Worm (Caenorhabditis elegans) whole organism, young adult: Measurements from ENCODE around the gene mct-5.

Experiments
- B0019.2 ChIP-seq: fragments of 200-800 bp; sonication (Bioruptor generic); conservative IDR thresholded peaks from 2 replicates; pipeline ENCODE4 v1.3.6; 2022; ENCODE audit warnings: missing genetic modification reagents, missing genetic modification characterization, missing compliant biosample characterization
- B0336.3 ChIP-seq: fragments of 200-800 bp; sonication (Bioruptor generic); IDR thresholded peaks from 2 replicates; pipeline ENCODE4 v1.3.6; 2022; ENCODE audit warnings: missing genetic modification characterization, missing compliant biosample characterization
- D2030.7 ChIP-seq: fragments of 200-800 bp; sonication (Bioruptor generic); IDR thresholded peaks from 2 replicates; pipeline ENCODE4 v1.3.6; 2022; ENCODE audit warnings: missing genetic modification reagents, missing genetic modification characterization, missing compliant biosample characterization
- F10E7.11 ChIP-seq: sonication (generic microtip); optimal IDR thresholded peaks from 2 replicates; lab custom pipeline; 2017; ENCODE audit warnings: mild to moderate bottlenecking, missing genetic modification characterization, moderate library complexity, missing compliant biosample characterization
- F33H1.4 ChIP-seq: fragments of 200-800 bp; sonication (Bioruptor generic); IDR thresholded peaks from 2 replicates; pipeline ENCODE4 v1.3.6; 2022; ENCODE audit warnings: missing genetic modification reagents, missing genetic modification characterization, missing compliant biosample characterization
- F49E8.2 ChIP-seq: sonication (generic microtip); optimal IDR thresholded peaks from 3 replicates; lab custom pipeline; 2017; ENCODE audit warnings: missing genetic modification characterization, mild to moderate bottlenecking, missing compliant biosample characterization, antibody characterized with exemption, moderate library complexity; ENCODE audit not compliant: insufficient read depth
- T07F8.4 ChIP-seq: sonication (generic microtip); optimal IDR thresholded peaks from 2 replicates; lab custom pipeline; 2016; ENCODE audit warnings: mild to moderate bottlenecking, missing genetic modification characterization, moderate library complexity, missing compliant biosample characterization
- T26A5.8 ChIP-seq: sonication (generic microtip); optimal IDR thresholded peaks from 2 replicates; lab custom pipeline; 2016; ENCODE audit warnings: missing genetic modification characterization, missing compliant biosample characterization
- Y67H2A.10 ChIP-seq: fragments of 200-800 bp; sonication (Bioruptor generic); conservative IDR thresholded peaks from 2 replicates; pipeline ENCODE4 v1.3.6; 2022; ENCODE audit warnings: missing genetic modification reagents, missing genetic modification characterization, missing compliant biosample characterization
- akir-1 ChIP-seq: fragments of 200-800 bp; sonication (Bioruptor generic); optimal IDR thresholded peaks from 2 replicates; lab custom pipeline; 2018; ENCODE audit warnings: mild to moderate bottlenecking, missing genetic modification characterization, moderate library complexity, missing compliant biosample characterization
- attf-3 ChIP-seq: fragments of 200-800 bp; sonication (Bioruptor generic); conservative IDR thresholded peaks from 2 replicates; pipeline ENCODE4 v1.3.6; 2022; ENCODE audit warnings: missing genetic modification reagents, missing genetic modification characterization, missing compliant biosample characterization
- attf-5 ChIP-seq: fragments of 200-800 bp; sonication (Bioruptor generic); optimal IDR thresholded peaks from 2 replicates; lab custom pipeline; 2018; ENCODE audit warnings: mild to moderate bottlenecking, missing genetic modification characterization, missing compliant biosample characterization
- cebp-2 ChIP-seq: fragments of 200-800 bp; sonication (Bioruptor generic); IDR thresholded peaks from 2 replicates; pipeline ENCODE4 v1.3.6; 2022; ENCODE audit warnings: missing genetic modification characterization, missing compliant biosample characterization
- ceh-100 ChIP-seq: fragments of 200-800 bp; sonication (Bioruptor generic); IDR thresholded peaks from 2 replicates; pipeline ENCODE4 v1.3.6; 2022; ENCODE audit warnings: missing genetic modification reagents, missing genetic modification characterization, missing compliant biosample characterization
- ceh-40 ChIP-seq: fragments of 200-800 bp; sonication (Bioruptor generic); IDR thresholded peaks from 2 replicates; pipeline ENCODE4 v1.3.6; 2022; ENCODE audit warnings: missing genetic modification characterization, missing compliant biosample characterization
- ceh-91 ChIP-seq: fragments of 200-800 bp; sonication (Bioruptor generic); IDR thresholded peaks from 2 replicates; pipeline ENCODE4 v1.3.6; 2022; ENCODE audit warnings: missing genetic modification reagents, missing genetic modification characterization, missing compliant biosample characterization
- die-1 ChIP-seq: sonication (generic microtip); optimal IDR thresholded peaks from 2 replicates; lab custom pipeline; 2016; ENCODE audit warnings: missing genotype, mild to moderate bottlenecking, missing genetic modification characterization, missing compliant biosample characterization
- dox-1 ChIP-seq: fragments of 200-800 bp; sonication (Bioruptor generic); IDR thresholded peaks from 2 replicates; pipeline ENCODE4 v1.3.6; 2022; ENCODE audit warnings: missing genetic modification reagents, missing genetic modification characterization, missing compliant biosample characterization
- dpff-1 ChIP-seq: sonication (generic microtip); optimal IDR thresholded peaks from 2 replicates; lab custom pipeline; 2017; ENCODE audit warnings: mild to moderate bottlenecking, missing genetic modification characterization, missing compliant biosample characterization
- egl-18 ChIP-seq: fragments of 200-800 bp; sonication (Bioruptor generic); IDR thresholded peaks from 2 replicates; pipeline ENCODE4 v1.3.6; 2022; ENCODE audit warnings: missing genetic modification reagents, missing genetic modification characterization, missing compliant biosample characterization
- egrh-3 ChIP-seq: fragments of 200-800 bp; sonication (Bioruptor generic); IDR thresholded peaks from 2 replicates; pipeline ENCODE4 v1.3.6; 2022; ENCODE audit warnings: missing genetic modification reagents, missing genetic modification characterization, missing compliant biosample characterization
- ekl-4 ChIP-seq: fragments of 200-800 bp; sonication (Bioruptor generic); IDR thresholded peaks from 2 replicates; pipeline ENCODE4 v1.3.6; 2022; ENCODE audit warnings: missing genetic modification reagents, missing genetic modification characterization, missing compliant biosample characterization
- hlh-26 ChIP-seq: fragments of 200-800 bp; sonication (Bioruptor generic); conservative IDR thresholded peaks from 2 replicates; pipeline ENCODE4 v1.3.6; 2022; ENCODE audit warnings: missing genetic modification reagents, missing genetic modification characterization, missing compliant biosample characterization
- let-607 ChIP-seq, 2 experiments: fragments of 200-800 bp in 1 of 2; sonication (Bioruptor generic) in 1 of 2; sonication (generic microtip) in 1 of 2; optimal IDR thresholded peaks; 2 replicates each; lab custom pipeline; 2016 to 2018; ENCODE audit warnings: mild to moderate bottlenecking in 2 of 2, missing compliant biosample characterization in 2 of 2, missing genetic modification characterization in 2 of 2, moderate library complexity in 2 of 2, missing genotype in 1 of 2
- lin-26 ChIP-seq: fragments of 200-800 bp; sonication (Bioruptor generic); IDR thresholded peaks from 2 replicates; pipeline ENCODE4 v1.3.6; 2022; ENCODE audit warnings: missing genetic modification reagents, missing genetic modification characterization, missing compliant biosample characterization
- lin-35 ChIP-seq, 3 experiments: fragments of 150-350 bp in 2 of 3; sonication (generic microtip) in 1 of 3; optimal IDR thresholded peaks; 2 replicates each; lab custom pipeline; 2014 to 2018; ENCODE audit warnings: missing biosample characterization in 3 of 3, missing genetic modification characterization in 3 of 3, missing genetic modification reagents in 3 of 3
- lin-40 ChIP-seq: sonication (generic microtip); optimal IDR thresholded peaks from 2 replicates; lab custom pipeline; 2016; ENCODE audit warnings: missing genetic modification characterization, mild to moderate bottlenecking, missing compliant biosample characterization, missing genotype, missing genetic modification reagents
- lin-54 ChIP-seq: fragments of 200-800 bp; sonication (Bioruptor generic); optimal IDR thresholded peaks from 2 replicates; lab custom pipeline; 2018; ENCODE audit warnings: mild to moderate bottlenecking, missing genetic modification characterization, missing compliant biosample characterization
- lsl-1 ChIP-seq: fragments of 200-800 bp; sonication (Bioruptor generic); optimal IDR thresholded peaks from 2 replicates; lab custom pipeline; 2018; ENCODE audit warnings: mild to moderate bottlenecking, missing genetic modification characterization, moderate library complexity, missing compliant biosample characterization
- lsy-27 ChIP-seq: sonication (generic microtip); optimal IDR thresholded peaks from 2 replicates; lab custom pipeline; 2017; ENCODE audit warnings: missing genetic modification characterization, mild to moderate bottlenecking, missing compliant biosample characterization, antibody characterized with exemption, missing genotype, borderline replicate concordance; ENCODE audit not compliant: insufficient read depth
- madf-8 ChIP-seq: fragments of 200-800 bp; sonication (Bioruptor generic); conservative IDR thresholded peaks from 2 replicates; pipeline ENCODE4 v1.3.6; 2022; ENCODE audit warnings: missing genetic modification reagents, missing genetic modification characterization, missing compliant biosample characterization
- mcd-1 ChIP-seq: fragments of 200-800 bp; sonication (Bioruptor generic); IDR thresholded peaks from 2 replicates; pipeline ENCODE4 v1.3.6; 2022; ENCODE audit warnings: missing genetic modification reagents, missing genetic modification characterization, missing compliant biosample characterization
- mes-4 ChIP-seq: sonication (generic microtip); optimal IDR thresholded peaks from 2 replicates; lab custom pipeline; 2016; ENCODE audit warnings: missing genotype, missing genetic modification characterization, missing compliant biosample characterization
- nhr-120 ChIP-seq: fragments of 200-800 bp; sonication (Bioruptor generic); IDR thresholded peaks from 2 replicates; pipeline ENCODE4 v1.3.6; 2022; ENCODE audit warnings: missing genetic modification characterization, missing compliant biosample characterization
- snpc-1.1 ChIP-seq: sonication (generic microtip); optimal IDR thresholded peaks from 2 replicates; lab custom pipeline; 2017; ENCODE audit warnings: missing genetic modification characterization, mild to moderate bottlenecking, missing compliant biosample characterization, antibody characterized with exemption, moderate library complexity, missing genotype, missing genetic modification reagents; ENCODE audit not compliant: insufficient read depth
- snpc-4 ChIP-seq, 5 experiments: fragments of 150-350 bp in 1 of 5; sonication (generic microtip) in 4 of 5; optimal IDR thresholded peaks; 2 replicates each; lab custom pipeline; 2014 to 2018; ENCODE audit warnings: missing genetic modification characterization in 5 of 5, missing biosample characterization in 3 of 5, antibody characterized with exemption in 2 of 5, mild to moderate bottlenecking in 2 of 5, missing compliant biosample characterization in 2 of 5, missing genotype in 2 of 5, moderate library complexity in 2 of 5, missing genetic modification reagents in 1 of 5
- sptf-2 ChIP-seq: fragments of 200-800 bp; sonication (Bioruptor generic); optimal IDR thresholded peaks from 2 replicates; lab custom pipeline; 2018; ENCODE audit warnings: mild to moderate bottlenecking, missing genetic modification characterization, missing compliant biosample characterization
- tbp1 ChIP-seq: fragments of 200-800 bp; sonication (Bioruptor generic); optimal IDR thresholded peaks from 2 replicates; lab custom pipeline; 2018; ENCODE audit warnings: mild to moderate bottlenecking, missing genetic modification characterization, missing compliant biosample characterization
- xnd-1 ChIP-seq: sonication (generic microtip); optimal IDR thresholded peaks from 2 replicates; lab custom pipeline; 2016; ENCODE audit warnings: missing genotype, missing genetic modification reagents, missing genetic modification characterization, missing compliant biosample characterization
- ztf-18 ChIP-seq: sonication (generic microtip); optimal IDR thresholded peaks from 2 replicates; lab custom pipeline; 2016; ENCODE audit warnings: missing genotype, mild to moderate bottlenecking, missing genetic modification characterization, missing compliant biosample characterization
- ztf-22 ChIP-seq: fragments of 200-800 bp; sonication (Bioruptor generic); optimal IDR thresholded peaks from 2 replicates; lab custom pipeline; 2018; ENCODE audit warnings: mild to moderate bottlenecking, missing genetic modification characterization, moderate library complexity, missing compliant biosample characterization
- ztf-25 ChIP-seq: fragments of 200-800 bp; sonication (Bioruptor generic); IDR thresholded peaks from 2 replicates; pipeline ENCODE4 v1.3.6; 2022; ENCODE audit warnings: missing genetic modification reagents, missing genetic modification characterization, missing compliant biosample characterization
- ztf-26 ChIP-seq: sonication (generic microtip); optimal IDR thresholded peaks from 2 replicates; lab custom pipeline; 2017; ENCODE audit warnings: missing genetic modification characterization, missing compliant biosample characterization

Gene mct-5

ce11 chrII:7147550-7147949, 49.2 kb upstream of the mct-5 start (continued):
- TF ChIP-seq snpc-1.1 (peak; percentile 65), B0019.2 (GFP tag; lab: Robert Waterston, UW) (peak; percentile 61), F10E7.11 (tag; lab: Kevin White, UChicago) (no peak), attf-5 (GFP tag; lab: Kevin White, UChicago) (peak; percentile 68), lin-35 (GFP tag; optimal IDR thresholded peaks at IDR 0.05; lab: Kevin White, UChicago) (peak in 1 of 3 experiments; percentile 76), D2030.7 (GFP tag; lab: Robert Waterston, UW) (peak; percentile 60), ztf-18 (tag; lab: Kevin White, UChicago) (peak; percentile 91), snpc-4 (GFP tag; optimal IDR thresholded peaks at IDR 0.05; lab: Kevin White, UChicago) (peak; percentile 18), snpc-4 (tag; optimal IDR thresholded peaks at IDR 0.05; lab: Kevin White, UChicago) (peak in 2 of 4 experiments; percentile 28 to 32), ceh-91 (GFP tag; lab: Robert Waterston, UW) (peak; percentile 78), ceh-100 (GFP tag; lab: Robert Waterston, UW) (peak; percentile 55; the same call in 1 of the 2 replicates), lin-54 (peak; percentile 85), lsl-1 (peak; percentile 84), ceh-40 (no peak), lin-40 (tag; lab: Kevin White, UChicago) (peak; percentile 27), F49E8.2 (tag; lab: Kevin White, UChicago) (peak; percentile 70), xnd-1 (tag; lab: Kevin White, UChicago) (peak; percentile 51)
- TF ChIP-seq, all 124 proteins: peak for 28

ce11 chrII:7146240-7146639, 47.8 kb upstream of the mct-5 start:
- TF ChIP-seq egrh-3 (GFP tag; lab: Robert Waterston, UW), result no peak
- TF ChIP-seq ekl-4, result no peak
- TF ChIP-seq B0336.3 (GFP tag; lab: Robert Waterston, UW), result no peak
- no peak for TF ChIP-seq ztf-25 (GFP tag; lab: Robert Waterston, UW)
- TF ChIP-seq ceh-40, result no peak
- no peak for TF ChIP-seq mcd-1 (GFP tag; lab: Robert Waterston, UW)
- no peak for TF ChIP-seq F49E8.2 (tag; lab: Kevin White, UChicago)
- no peak for TF ChIP-seq lsl-1
- TF ChIP-seq T26A5.8, result no peak
- no peak for TF ChIP-seq tbp1 (GFP tag; lab: Kevin White, UChicago)
- no peak for TF ChIP-seq dox-1
- no peak for TF ChIP-seq T07F8.4
- no peak for TF ChIP-seq F33H1.4 (GFP tag; lab: Robert Waterston, UW)
- TF ChIP-seq madf-8, result no peak
- TF ChIP-seq nhr-120, result no peak
- no peak for TF ChIP-seq lsy-27 (tag; lab: Kevin White, UChicago)
- no peak for TF ChIP-seq sptf-2 (GFP tag; lab: Kevin White, UChicago)
- TF ChIP-seq die-1 (tag; lab: Kevin White, UChicago), result no peak

- TF ChIP-seq akir-1 (GFP tag; lab: Kevin White, UChicago), result no peak
- no peak for TF ChIP-seq attf-3 (GFP tag; lab: Robert Waterston, UW)
- TF ChIP-seq ceh-40, result no peak
- no peak for TF ChIP-seq dpff-1
- no peak for TF ChIP-seq ztf-26 (tag; lab: Kevin White, UChicago)
- no peak for TF ChIP-seq T07F8.4
- TF ChIP-seq let-607 (tag; optimal IDR thresholded peaks at IDR 0.05; lab: Kevin White, UChicago), result no peak
- no peak for TF ChIP-seq mes-4 (tag; lab: Kevin White, UChicago)
- no peak for TF ChIP-seq dox-1
- no peak for TF ChIP-seq lin-26 (GFP tag; lab: Robert Waterston, UW)
- TF ChIP-seq cebp-2 (GFP tag; lab: Robert Waterston, UW), result no peak
- no peak for TF ChIP-seq Y67H2A.10
- no peak for TF ChIP-seq egl-18
- TF ChIP-seq hlh-26 (GFP tag; lab: Robert Waterston, UW), result no peak
- TF ChIP-seq ztf-22 (GFP tag; lab: Kevin White, UChicago), result no peak
- TF ChIP-seq, all 124 proteins: peak for 0
These were observed 45.9 kb upstream of the mct-5 start, which contains the start of gene npr-31 for ce11 chrII:7144307-7144706. npr-31 (plus strand) TSS chrII:7144607.
